Fruit fly (Drosophila melanogaster) Kc167 (cell line): ENCODE data around the gene ClpP.

ENCODE experiments used
- Myc ChIP-seq: fragments of >200 bp; optimal IDR thresholded peaks from 2 replicates; lab custom pipeline; 2017; ENCODE audit warnings: missing external identifiers
- insv ChIP-seq: fragments of >200 bp; optimal IDR thresholded peaks from 3 replicates; lab custom pipeline; 2018; ENCODE audit warnings: missing external identifiers
- psq ChIP-seq: fragments of >200 bp; optimal IDR thresholded peaks from 2 replicates; lab custom pipeline; 2017; ENCODE audit warnings: missing external identifiers
- ttk ChIP-seq: sonication (Bioruptor generic); optimal IDR thresholded peaks from 2 replicates; lab custom pipeline; 2017; ENCODE audit warnings: missing external identifiers

- TF ChIP-seq insv (no peak), ttk (no peak), psq (lab: Kevin White, UChicago) (no peak), Myc (no peak)
Measured at dm6 chr2L:10395035-10395434, 38.4 kb downstream of the ClpP start.
